Fruit fly (Drosophila melanogaster) whole organism, prepupa: ENCODE measurements around the gene CG17959.

Source experiments
- Blimp-1 ChIP-seq: fragments of 200-800 bp; sonication (Bioruptor generic); optimal IDR thresholded peaks from 3 replicates; lab custom pipeline; 2017; ENCODE audit warnings: missing biosample characterization, missing genetic modification characterization, mild to moderate bottlenecking, moderate library complexity, missing genetic modification reagents
- CG10631 ChIP-seq: fragments of 200-800 bp; sonication (Bioruptor generic); optimal IDR thresholded peaks from 2 replicates; lab custom pipeline; 2016; ENCODE audit warnings: missing biosample characterization, missing genetic modification characterization
- CG10669 ChIP-seq: fragments of 200-800 bp; sonication (Bioruptor generic); optimal IDR thresholded peaks from 3 replicates; lab custom pipeline; 2018; ENCODE audit warnings: missing biosample characterization, mild to moderate bottlenecking, missing genetic modification characterization, moderate library complexity
- CG11762 ChIP-seq: fragments of 200-800 bp; sonication (Bioruptor generic); optimal IDR thresholded peaks from 3 replicates; lab custom pipeline; 2016; ENCODE audit warnings: missing biosample characterization, missing genetic modification characterization; ENCODE audit not compliant: insufficient read depth
- CG11902 ChIP-seq: fragments of 200-800 bp; sonication (Bioruptor generic); optimal IDR thresholded peaks from 3 replicates; lab custom pipeline; 2016; ENCODE audit warnings: missing biosample characterization, missing genetic modification characterization
- CG15336 ChIP-seq: fragments of 200-800 bp; sonication (Bioruptor generic); IDR thresholded peaks from 2 replicates; pipeline ENCODE4 v1.3.6; 2022; ENCODE audit warnings: missing biosample characterization, missing genetic modification characterization
- CG1621 ChIP-seq: fragments of 200-800 bp; sonication (Bioruptor generic); optimal IDR thresholded peaks from 3 replicates; lab custom pipeline; 2018; ENCODE audit warnings: missing biosample characterization, mild to moderate bottlenecking, missing genetic modification characterization
- CG16779 ChIP-seq: fragments of 200-800 bp; sonication (Bioruptor generic); optimal IDR thresholded peaks from 3 replicates; lab custom pipeline; 2017; ENCODE audit warnings: missing biosample characterization, mild to moderate bottlenecking, missing genetic modification characterization
- CG3032 ChIP-seq: fragments of 200-800 bp; optimal IDR thresholded peaks from 2 replicates; lab custom pipeline; 2019; ENCODE audit warnings: missing biosample characterization, mild to moderate bottlenecking, missing genetic modification characterization, moderate library complexity
- CG31627 ChIP-seq: fragments of 200-800 bp; sonication (Bioruptor generic); optimal IDR thresholded peaks from 3 replicates; lab custom pipeline; 2016; ENCODE audit warnings: missing biosample characterization, missing genetic modification characterization
- CG32006 ChIP-seq: fragments of 200-800 bp; sonication (Bioruptor generic); optimal IDR thresholded peaks from 3 replicates; lab custom pipeline; 2017; ENCODE audit warnings: missing biosample characterization, mild to moderate bottlenecking, missing genetic modification characterization
- CG3919 ChIP-seq: fragments of 200-800 bp; sonication (Bioruptor generic); optimal IDR thresholded peaks from 3 replicates; lab custom pipeline; 2016; ENCODE audit warnings: missing biosample characterization, missing genetic modification characterization
- CG4318 ChIP-seq: fragments of 200-800 bp; sonication (Bioruptor generic); optimal IDR thresholded peaks from 3 replicates; lab custom pipeline; 2017; ENCODE audit warnings: missing biosample characterization, mild to moderate bottlenecking, missing genetic modification characterization
- CG6163 ChIP-seq: fragments of 200-800 bp; sonication (Bioruptor generic); IDR thresholded peaks from 3 replicates; pipeline ENCODE4 v1.3.6; 2022; ENCODE audit warnings: missing biosample characterization, missing genetic modification characterization
- CG6276 ChIP-seq: fragments of 200-800 bp; sonication (Bioruptor generic); optimal IDR thresholded peaks from 2 replicates; lab custom pipeline; 2017; ENCODE audit warnings: missing biosample characterization, mild to moderate bottlenecking, missing genetic modification characterization
- CG6792 ChIP-seq: fragments of 200-800 bp; sonication (Bioruptor generic); optimal IDR thresholded peaks from 3 replicates; lab custom pipeline; 2016; ENCODE audit warnings: missing biosample characterization, missing genetic modification characterization
- CG6808 ChIP-seq: fragments of 200-800 bp; sonication (Bioruptor generic); optimal IDR thresholded peaks from 3 replicates; lab custom pipeline; 2017; ENCODE audit warnings: missing biosample characterization, missing genetic modification characterization, mild to moderate bottlenecking, moderate library complexity, missing genetic modification reagents
- CG6854 ChIP-seq: fragments of 200-800 bp; sonication (Bioruptor generic); optimal IDR thresholded peaks from 2 replicates; lab custom pipeline; 2017; ENCODE audit warnings: missing biosample characterization, mild to moderate bottlenecking, missing genetic modification characterization
- CG7368 ChIP-seq: fragments of 200-800 bp; sonication (Bioruptor generic); optimal IDR thresholded peaks from 3 replicates; lab custom pipeline; 2016; ENCODE audit warnings: missing biosample characterization, missing genetic modification characterization
- CG8119 ChIP-seq: fragments of 200-800 bp; sonication (Bioruptor generic); IDR thresholded peaks from 3 replicates; pipeline ENCODE4 v1.3.6; 2022; ENCODE audit warnings: missing biosample characterization, missing genetic modification characterization
- CG8319 ChIP-seq: fragments of 200-800 bp; sonication (Bioruptor generic); optimal IDR thresholded peaks from 3 replicates; lab custom pipeline; 2016; ENCODE audit warnings: missing biosample characterization, missing genetic modification characterization
- CG8632 ChIP-seq: fragments of 200-800 bp; sonication (Bioruptor generic); optimal IDR thresholded peaks from 3 replicates; lab custom pipeline; 2016; ENCODE audit warnings: missing biosample characterization, missing genetic modification characterization
- CG9139 ChIP-seq: fragments of 200-800 bp; sonication (Bioruptor generic); optimal IDR thresholded peaks from 3 replicates; lab custom pipeline; 2017; ENCODE audit warnings: missing biosample characterization, mild to moderate bottlenecking, missing genetic modification characterization
- Eip75B ChIP-seq: fragments of 200-800 bp; sonication (Bioruptor generic); optimal IDR thresholded peaks from 3 replicates; lab custom pipeline; 2016; ENCODE audit warnings: missing biosample characterization, missing genetic modification characterization
- Eip78C ChIP-seq: fragments of 200-800 bp; sonication (Bioruptor generic); peaks from one replicate; lab custom pipeline; 2016; ENCODE audit warnings: missing biosample characterization, missing genetic modification characterization
- Ets21C ChIP-seq: fragments of 200-800 bp; sonication (Bioruptor generic); optimal IDR thresholded peaks from 3 replicates; lab custom pipeline; 2016; ENCODE audit warnings: missing biosample characterization, missing genetic modification characterization
- Ets96B ChIP-seq: fragments of 200-800 bp; optimal IDR thresholded peaks from 2 replicates; lab custom pipeline; 2019; ENCODE audit warnings: missing biosample characterization, mild to moderate bottlenecking, missing genetic modification characterization, moderate library complexity
- Hr38 ChIP-seq: sonication (Bioruptor generic); optimal IDR thresholded peaks from 2 replicates; lab custom pipeline; 2016; ENCODE audit warnings: missing biosample characterization, missing genetic modification characterization
- Hr39 ChIP-seq: fragments of 200-800 bp; sonication (Bioruptor generic); optimal IDR thresholded peaks from 2 replicates; lab custom pipeline; 2016; ENCODE audit warnings: missing biosample characterization, missing genetic modification characterization
- Hr4 ChIP-seq: fragments of 200-800 bp; sonication (Bioruptor generic); optimal IDR thresholded peaks from 3 replicates; lab custom pipeline; 2016; ENCODE audit warnings: missing biosample characterization, missing genetic modification characterization
- Lpt ChIP-seq: fragments of 200-800 bp; sonication (Bioruptor generic); optimal IDR thresholded peaks from 3 replicates; lab custom pipeline; 2016; ENCODE audit warnings: missing biosample characterization, missing genetic modification characterization
- Met ChIP-seq: fragments of 200-800 bp; sonication (Bioruptor generic); optimal IDR thresholded peaks from 3 replicates; lab custom pipeline; 2016; ENCODE audit warnings: missing biosample characterization, missing genetic modification characterization
- OdsH ChIP-seq: fragments of 200-800 bp; sonication (Bioruptor generic); optimal IDR thresholded peaks from 3 replicates; lab custom pipeline; 2016; ENCODE audit warnings: missing biosample characterization, missing genetic modification characterization
- Smox ChIP-seq: fragments of 200-800 bp; sonication (Bioruptor generic); optimal IDR thresholded peaks from 3 replicates; lab custom pipeline; 2016; ENCODE audit warnings: missing biosample characterization, missing genetic modification characterization
- Sox15 ChIP-seq: fragments of 200-800 bp; sonication (Bioruptor generic); optimal IDR thresholded peaks from 3 replicates; lab custom pipeline; 2016; ENCODE audit warnings: missing biosample characterization, missing genetic modification characterization
- achi ChIP-seq: fragments of 200-800 bp; sonication (Bioruptor generic); optimal IDR thresholded peaks from 3 replicates; lab custom pipeline; 2016; ENCODE audit warnings: missing biosample characterization, missing genetic modification characterization
- acj6 ChIP-seq: fragments of 200-800 bp; sonication (Bioruptor generic); optimal IDR thresholded peaks from 3 replicates; lab custom pipeline; 2016; ENCODE audit warnings: missing biosample characterization, missing genetic modification characterization
- cyc ChIP-seq: fragments of 200-800 bp; sonication (Bioruptor generic); optimal IDR thresholded peaks from 3 replicates; lab custom pipeline; 2016; ENCODE audit warnings: missing biosample characterization, missing genetic modification characterization
- dac ChIP-seq: fragments of 200-800 bp; sonication (Bioruptor generic); optimal IDR thresholded peaks from 2 replicates; lab custom pipeline; 2017; ENCODE audit warnings: missing biosample characterization, mild to moderate bottlenecking, missing genetic modification characterization
- dsx ChIP-seq: fragments of 200-800 bp; optimal IDR thresholded peaks from 3 replicates; lab custom pipeline; 2019; ENCODE audit warnings: missing biosample characterization, mild to moderate bottlenecking, missing genetic modification characterization, moderate library complexity; ENCODE audit not compliant: poor library complexity, severe bottlenecking
- eg ChIP-seq: fragments of 200-800 bp; sonication (Bioruptor generic); IDR thresholded peaks from 3 replicates; pipeline ENCODE4 v1.3.6; 2022; ENCODE audit warnings: missing biosample characterization, missing genetic modification characterization
- esn ChIP-seq: fragments of 200-800 bp; sonication (Bioruptor generic); optimal IDR thresholded peaks from 2 replicates; lab custom pipeline; 2016; ENCODE audit warnings: missing biosample characterization, mild to moderate bottlenecking, missing genetic modification characterization, moderate library complexity
- fkh ChIP-seq: fragments of 200-800 bp; sonication (Bioruptor generic); optimal IDR thresholded peaks from 3 replicates; lab custom pipeline; 2017; ENCODE audit warnings: missing biosample characterization, mild to moderate bottlenecking, missing genetic modification characterization, moderate library complexity
- lz ChIP-seq: fragments of 200-800 bp; sonication (Bioruptor generic); optimal IDR thresholded peaks from 3 replicates; lab custom pipeline; 2016; ENCODE audit warnings: missing biosample characterization, missing genetic modification characterization
- net ChIP-seq: fragments of 200-800 bp; sonication (Bioruptor generic); optimal IDR thresholded peaks from 3 replicates; lab custom pipeline; 2016; ENCODE audit warnings: missing biosample characterization, missing genetic modification characterization
- salr ChIP-seq, 2 experiments: fragments of 200-800 bp; sonication (Bioruptor generic); optimal IDR thresholded peaks; 3 replicates each; lab custom pipeline; 2016 to 2018; ENCODE audit warnings: missing biosample characterization in 2 of 2, missing genetic modification characterization in 2 of 2, mild to moderate bottlenecking in 1 of 2
- spab ChIP-seq: fragments of 200-800 bp; sonication (Bioruptor generic); optimal IDR thresholded peaks from 2 replicates; lab custom pipeline; 2017; ENCODE audit warnings: missing biosample characterization, mild to moderate bottlenecking, missing genetic modification characterization, missing genetic modification reagents
- ss ChIP-seq, 2 experiments: fragments of 200-800 bp; sonication (Bioruptor generic); optimal IDR thresholded peaks; 2 replicates in 1 of 2; 3 replicates in 1 of 2; lab custom pipeline; 2017 to 2018; ENCODE audit warnings: mild to moderate bottlenecking in 2 of 2, missing biosample characterization in 2 of 2, missing genetic modification characterization in 2 of 2, moderate library complexity in 1 of 2
- svp ChIP-seq: fragments of 200-800 bp; sonication (Bioruptor generic); peaks from one replicate; lab custom pipeline; 2016; ENCODE audit warnings: missing biosample characterization, missing genetic modification characterization
- topi ChIP-seq: fragments of 200-800 bp; sonication (Bioruptor generic); optimal IDR thresholded peaks from 3 replicates; lab custom pipeline; 2016; ENCODE audit warnings: missing biosample characterization, missing genetic modification characterization

Gene CG17959

dm6 chrX:2984902-2985772, 38.2 kb downstream of the CG17959 start:
- peak; percentile 21 for TF ChIP-seq Lpt (GFP tag; lab: Kevin White, UChicago)
- TF ChIP-seq CG15336, result no peak
- TF ChIP-seq salr (GFP tag; optimal IDR thresholded peaks at IDR 0.05; lab: Kevin White, UChicago), result peak; percentile 26 to 70
- TF ChIP-seq CG6163 (GFP tag; lab: Robert Waterston, UW), result peak; percentile 73
- peak; percentile 73 for TF ChIP-seq net
- TF ChIP-seq Eip75B (GFP tag; lab: Kevin White, UChicago), result peak; percentile 85
- peak; percentile 88 for TF ChIP-seq svp (GFP tag; lab: Kevin White, UChicago)
- TF ChIP-seq CG31627, result peak; percentile 76
- peak; percentile 42 for TF ChIP-seq Blimp-1 (GFP tag; lab: Kevin White, UChicago)
- TF ChIP-seq CG1621 (tag; lab: Kevin White, UChicago), result peak; percentile 76
- TF ChIP-seq eg, result no peak
- peak; percentile 75 for TF ChIP-seq achi (GFP tag; lab: Kevin White, UChicago)
- peak; percentile 85 for TF ChIP-seq esn
- TF ChIP-seq Smox, result peak; percentile 82
- peak; percentile 85 for TF ChIP-seq CG10669 (GFP tag; lab: Kevin White, UChicago)
- TF ChIP-seq CG4318, result peak; percentile 4
- TF ChIP-seq Sox15 (GFP tag; lab: Kevin White, UChicago), result peak; percentile 7
- peak; percentile 34 for TF ChIP-seq CG8319 (GFP tag; lab: Kevin White, UChicago)
- peak; percentile 59 for TF ChIP-seq CG7368 (GFP tag; lab: Kevin White, UChicago)
- TF ChIP-seq dsx (GFP tag; lab: Kevin White, UChicago), result peak; percentile 87
- TF ChIP-seq Hr4 (GFP tag; lab: Kevin White, UChicago), result peak; percentile 25
- TF ChIP-seq fkh (GFP tag; lab: Kevin White, UChicago), result no peak
- TF ChIP-seq CG6792 (GFP tag; lab: Kevin White, UChicago), result peak; percentile 79
- peak; percentile 76 for TF ChIP-seq lz
- TF ChIP-seq Ets96B (tag; lab: Kevin White, UChicago), result peak; percentile 90
- peak; percentile 74 for TF ChIP-seq CG8632 (GFP tag; lab: Kevin White, UChicago)
- peak; percentile 84 for TF ChIP-seq Met
- peak; percentile 86 for TF ChIP-seq topi (GFP tag; lab: Kevin White, UChicago)
- TF ChIP-seq CG11902 (GFP tag; lab: Kevin White, UChicago), result peak; percentile 42
- no peak for TF ChIP-seq CG8119 (GFP tag; lab: Robert Waterston, UW)
- TF ChIP-seq CG32006 (GFP tag; lab: Kevin White, UChicago), result peak; percentile 27
- peak; percentile 87 for TF ChIP-seq CG3032 (tag; lab: Kevin White, UChicago)
- TF ChIP-seq ss (GFP tag; optimal IDR thresholded peaks at IDR 0.05; lab: Kevin White, UChicago), result peak; percentile 84 to 95
- TF ChIP-seq cyc (GFP tag; lab: Kevin White, UChicago), result peak; percentile 79
- peak; percentile 77 for TF ChIP-seq CG3919 (GFP tag; lab: Kevin White, UChicago)
- TF ChIP-seq Eip78C (GFP tag; lab: Kevin White, UChicago), result peak; percentile 96
- TF ChIP-seq spab, result peak; percentile 73
- TF ChIP-seq CG6854 (GFP tag; lab: Kevin White, UChicago), result peak; percentile 12
- peak; percentile 74 for TF ChIP-seq acj6
- TF ChIP-seq Hr39 (GFP tag; lab: Kevin White, UChicago), result peak; percentile 73
- TF ChIP-seq Ets21C (GFP tag; lab: Kevin White, UChicago), result peak; percentile 53
- peak; percentile 30 for TF ChIP-seq CG16779
- peak; percentile 73 for TF ChIP-seq CG9139 (GFP tag; lab: Kevin White, UChicago)
- TF ChIP-seq Hr38, result no peak
- TF ChIP-seq CG6276 (GFP tag; lab: Kevin White, UChicago), result no peak
- TF ChIP-seq OdsH (GFP tag; lab: Kevin White, UChicago), result peak; percentile 66
- no peak for TF ChIP-seq dac (GFP tag; lab: Kevin White, UChicago)
- peak; percentile 52 for TF ChIP-seq CG11762 (GFP tag; lab: Kevin White, UChicago)
- peak; percentile 81 for TF ChIP-seq CG10631 (GFP tag; lab: Kevin White, UChicago)
- TF ChIP-seq CG6808 (GFP tag; lab: Kevin White, UChicago), result peak; percentile 84
